Fruit fly (Drosophila melanogaster) whole organism, larva: Measurements from ENCODE around the gene CG42729.

Experiments used
- noc ChIP-seq: fragments of 200-800 bp; sonication (Bioruptor generic); optimal IDR thresholded peaks from 3 replicates; lab custom pipeline; 2019; ENCODE audit warnings: missing biosample characterization, mild to moderate bottlenecking, missing genetic modification characterization, moderate library complexity

The CG42729 gene

DNA sequence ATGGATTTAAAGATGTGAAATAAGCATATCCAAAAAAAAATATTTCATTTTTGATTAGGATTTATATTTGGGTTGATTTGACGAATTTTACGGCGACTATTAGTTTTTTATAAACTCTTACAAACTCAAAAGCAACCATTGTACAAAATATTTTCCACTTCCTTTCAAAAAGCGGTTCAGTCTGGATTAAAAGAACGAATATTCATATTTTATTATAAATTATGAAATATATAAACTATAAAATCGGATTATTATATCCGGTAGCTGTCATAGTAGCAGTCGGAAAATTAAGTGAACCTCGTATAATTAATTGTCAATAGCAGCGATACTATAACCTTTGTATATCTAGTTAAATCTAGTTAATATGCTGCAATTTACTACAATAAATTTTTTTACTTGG is 31.9 kb downstream of the CG42729 start, which contains the start of gene CG12355:
Gene CG12355 (minus strand): TSS at position 101 of the 400 bp plus-strand sequence.
- no peak for TF ChIP-seq noc (tag; lab: Kevin White, UChicago)

DNA sequence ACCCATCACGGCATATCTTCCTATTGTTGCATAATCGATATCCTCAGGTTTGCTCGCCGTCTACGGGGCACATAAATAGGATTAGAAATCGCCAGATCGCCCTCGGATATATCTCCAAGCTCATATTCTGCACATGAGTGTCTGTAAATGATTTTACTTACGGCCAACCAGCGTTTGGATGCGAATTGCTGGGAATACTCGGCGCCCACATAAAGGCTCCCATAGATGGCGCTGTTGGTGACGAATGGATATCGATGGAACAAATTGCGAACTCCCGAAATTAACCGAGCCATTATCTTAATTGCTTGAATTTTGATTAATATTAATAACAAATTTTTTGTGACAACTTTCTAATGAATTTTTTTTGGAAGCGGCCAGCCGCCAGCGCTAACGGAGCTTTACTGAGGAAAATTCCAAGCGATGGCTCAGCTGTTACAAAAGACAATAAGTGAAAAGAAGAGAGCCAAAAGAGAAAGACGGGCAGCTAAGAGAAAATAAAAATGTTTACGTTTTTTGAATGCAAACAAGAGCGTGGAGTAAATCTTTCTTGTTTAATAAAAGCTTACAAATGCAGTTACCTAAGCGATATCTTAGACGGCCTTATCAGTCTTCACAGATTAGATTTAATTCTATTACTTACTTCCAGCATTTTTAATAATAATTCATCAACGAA is 32.6 kb downstream of the CG42729 start:
- TF ChIP-seq noc (tag; lab: Kevin White, UChicago), result no peak

DNA sequence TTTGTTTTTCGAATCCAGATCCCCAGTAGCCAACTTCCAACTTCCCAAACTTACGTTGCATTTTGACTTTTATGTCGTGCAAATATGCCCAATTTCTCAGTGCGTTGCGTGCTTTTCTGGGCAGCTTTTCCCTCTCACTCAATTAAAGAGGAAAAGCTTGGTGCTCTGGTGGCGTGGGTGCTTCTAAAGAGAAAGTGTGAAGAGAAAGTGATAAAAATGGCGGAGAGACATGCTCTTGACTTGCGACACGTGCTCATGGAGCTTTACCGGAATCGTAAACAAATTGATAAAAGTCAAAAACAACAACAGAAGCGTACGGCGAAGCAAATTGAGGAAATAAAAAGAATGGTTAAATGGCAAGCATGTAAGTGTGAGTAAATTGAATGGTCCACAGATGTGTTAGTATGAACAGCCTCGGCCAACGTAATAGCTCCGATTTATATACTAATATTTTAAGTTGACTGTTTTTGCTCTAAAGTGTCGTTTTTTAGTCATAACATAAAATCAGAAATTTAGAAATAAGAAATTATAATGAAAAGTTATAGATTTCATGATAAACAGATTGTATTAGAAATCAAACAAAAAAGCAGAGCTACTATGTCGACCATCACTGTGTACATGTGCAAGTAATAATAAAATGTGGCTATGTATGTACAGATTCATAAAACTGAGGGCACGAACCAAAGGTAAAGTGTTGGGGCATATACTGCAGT is 33.3 kb downstream of the CG42729 start:
- no peak for TF ChIP-seq noc (tag; lab: Kevin White, UChicago)

DNA sequence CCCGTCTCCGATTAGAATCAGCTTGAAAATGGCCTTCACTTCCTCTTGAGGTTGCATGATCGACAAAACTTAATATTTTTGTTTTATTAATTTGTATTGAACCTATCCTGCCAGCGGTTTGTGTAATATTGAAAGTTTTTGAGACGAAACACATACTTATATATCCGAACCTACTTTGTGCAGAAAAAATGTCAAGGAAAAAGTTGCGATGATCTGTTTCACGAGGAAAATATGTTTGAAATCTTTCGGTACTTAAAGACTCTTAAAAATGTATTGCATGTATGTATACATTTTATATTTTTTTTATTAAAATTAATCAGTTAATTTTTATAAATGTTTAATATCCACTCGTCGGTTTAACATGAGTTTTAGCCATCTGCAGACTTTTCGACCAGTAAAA is 42.0 kb downstream of the CG42729 start, which contains the start of gene Ran-like:
Gene Ran-like (minus strand): TSS at position 101 of the 400 bp plus-strand sequence.
- TF ChIP-seq noc (tag; lab: Kevin White, UChicago), result no peak
